Fruit fly (Drosophila melanogaster): ENCODE measurements around the gene CG11262.

Gene CG11262

DNA sequence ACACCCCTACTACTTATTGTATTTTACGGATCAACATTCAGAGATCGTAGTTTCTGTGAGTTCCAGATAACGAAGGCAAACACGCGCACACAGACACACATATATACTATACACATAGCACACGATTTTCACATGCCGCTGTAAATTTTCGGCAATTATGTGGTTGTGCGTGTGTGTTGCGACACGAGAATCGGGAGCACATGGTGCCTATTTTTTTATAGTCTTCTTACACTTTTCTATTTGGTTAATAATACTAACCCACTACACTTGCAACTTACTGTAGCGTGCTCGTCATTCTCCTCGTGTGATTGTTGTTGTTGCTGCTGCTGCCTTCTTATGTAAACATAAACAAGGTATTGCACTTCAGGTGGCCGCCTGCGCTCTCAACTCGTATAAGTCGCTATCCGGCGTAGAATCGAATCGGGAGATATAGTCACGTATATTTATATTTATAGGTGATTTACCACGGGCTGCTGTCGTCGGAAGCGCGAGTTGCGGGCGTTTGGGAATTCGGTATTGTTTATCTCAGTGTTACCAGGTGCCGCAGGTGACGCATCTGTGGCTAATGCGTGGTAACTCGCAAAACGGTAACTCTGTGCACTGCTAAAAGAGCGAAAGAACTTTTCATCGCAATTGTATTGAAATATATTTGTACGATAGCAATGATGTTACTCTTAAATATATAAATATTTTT lies 27.4 kb downstream of the CG11262 start, which contains the start of gene Adk2 (continued):
- TF ChIP-seq CG7368 (GFP tag; optimal IDR thresholded peaks at IDR 0.05) (peak; percentile 12), spab (GFP tag; optimal IDR thresholded peaks at IDR 0.05) (no peak), CG10669 (GFP tag; optimal IDR thresholded peaks at IDR 0.05) (no peak), achi (GFP tag; optimal IDR thresholded peaks at IDR 0.05) (no peak), Lpt (GFP tag; optimal IDR thresholded peaks at IDR 0.05) (no peak), CG10631 (GFP tag; optimal IDR thresholded peaks at IDR 0.05) (no peak), pdm3 (GFP tag; optimal IDR thresholded peaks at IDR 0.05) (no peak)

- peak; percentile 47 for TF ChIP-seq eg (GFP tag; IDR thresholded peaks at IDR 0.05)
- TF ChIP-seq CG11762 (GFP tag; optimal IDR thresholded peaks at IDR 0.05; ENCODE audit: insufficient read depth) = peak; percentile 35
- peak; percentile 22 for TF ChIP-seq Ets96B (tag; optimal IDR thresholded peaks at IDR 0.05)
- 0 out of 2 replicates have a peak, but pooled peaks have one; percentile 6 for TF ChIP-seq CG11294 (GFP tag; IDR thresholded peaks at IDR 0.05)
- TF ChIP-seq Met (GFP tag; optimal IDR thresholded peaks at IDR 0.05) = peak; percentile 71
- no peak for TF ChIP-seq CG15336 (GFP tag; IDR thresholded peaks at IDR 0.05)
- TF ChIP-seq CG7368 (GFP tag; optimal IDR thresholded peaks at IDR 0.05) = peak; percentile 46
- peak; percentile 40 for TF ChIP-seq CG10669 (GFP tag; optimal IDR thresholded peaks at IDR 0.05)
- TF ChIP-seq CG8319 (GFP tag; optimal IDR thresholded peaks at IDR 0.05) = peak; percentile 44
- peak; percentile 63 for TF ChIP-seq CG9139 (GFP tag; optimal IDR thresholded peaks at IDR 0.05)
- peak; percentile 79 for TF ChIP-seq fd85E (GFP tag; optimal IDR thresholded peaks at IDR 0.05)
- TF ChIP-seq CG8119 (GFP tag; IDR thresholded peaks at IDR 0.05) = no peak; the same call in 2 of the 3 replicates
- TF ChIP-seq achi (GFP tag; optimal IDR thresholded peaks at IDR 0.05) = peak; percentile 94
- TF ChIP-seq fd59A (GFP tag; optimal IDR thresholded peaks at IDR 0.05) = peak; percentile 7
- TF ChIP-seq CG3919 (GFP tag; optimal IDR thresholded peaks at IDR 0.05) = peak; percentile 77
- peak; percentile 78 for TF ChIP-seq esn (GFP tag; optimal IDR thresholded peaks at IDR 0.05)
- TF ChIP-seq CG1621 (tag; optimal IDR thresholded peaks at IDR 0.05) = peak; percentile 51
- TF ChIP-seq Eip75B (GFP tag; optimal IDR thresholded peaks at IDR 0.05) = peak; percentile 27
- peak; percentile 54 for TF ChIP-seq Sox14 (GFP tag; optimal IDR thresholded peaks at IDR 0.05)
- TF ChIP-seq CG8632 (GFP tag; optimal IDR thresholded peaks at IDR 0.05) = peak; percentile 59
- peak; percentile 63 for TF ChIP-seq CG34406 (GFP tag; optimal IDR thresholded peaks at IDR 0.05)
- TF ChIP-seq pdm3 (GFP tag; optimal IDR thresholded peaks at IDR 0.05) = peak; percentile 63
- peak; percentile 0 for TF ChIP-seq CG6276 (GFP tag; optimal IDR thresholded peaks at IDR 0.05)
- no peak for TF ChIP-seq Hr38 (GFP tag; optimal IDR thresholded peaks at IDR 0.05)
- TF ChIP-seq Blimp-1 (GFP tag; optimal IDR thresholded peaks at IDR 0.05) = peak; percentile 40
- TF ChIP-seq topi (GFP tag; optimal IDR thresholded peaks at IDR 0.05) = peak; percentile 56
- peak; percentile 74 for TF ChIP-seq CG6163 (GFP tag; IDR thresholded peaks at IDR 0.05)
- peak; percentile 79 for TF ChIP-seq lz (GFP tag; optimal IDR thresholded peaks at IDR 0.05)
- peak; percentile 77 for TF ChIP-seq CG31627 (GFP tag; optimal IDR thresholded peaks at IDR 0.05)
- TF ChIP-seq Eip93F (GFP tag; optimal IDR thresholded peaks at IDR 0.05) = no peak
- TF ChIP-seq net (GFP tag; optimal IDR thresholded peaks at IDR 0.05) = peak; percentile 79
- peak; percentile 60 to 66 for TF ChIP-seq salr (GFP tag; optimal IDR thresholded peaks at IDR 0.05)
- TF ChIP-seq CG6808 (GFP tag; optimal IDR thresholded peaks at IDR 0.05) = peak; percentile 38
- TF ChIP-seq Sox102F (GFP tag; optimal IDR thresholded peaks at IDR 0.05) = peak; percentile 68
- peak; percentile 81 for TF ChIP-seq Eip78C (GFP tag)
- TF ChIP-seq acj6 (GFP tag; optimal IDR thresholded peaks at IDR 0.05) = peak; percentile 44
- peak; percentile 12 for TF ChIP-seq CG16779 (tag; optimal IDR thresholded peaks at IDR 0.05)
- no peak for TF ChIP-seq dsx (GFP tag; optimal IDR thresholded peaks at IDR 0.05; ENCODE audit: poor library complexity, severe bottlenecking)
- peak in 1 of 2 experiments; percentile 71 for TF ChIP-seq ss (GFP tag; optimal IDR thresholded peaks at IDR 0.05)
- peak; percentile 25 for TF ChIP-seq fkh (GFP tag; optimal IDR thresholded peaks at IDR 0.05)
- peak; percentile 77 for TF ChIP-seq cyc (GFP tag; optimal IDR thresholded peaks at IDR 0.05)
- peak; percentile 53 for TF ChIP-seq Hr4 (GFP tag; optimal IDR thresholded peaks at IDR 0.05)
- TF ChIP-seq Lpt (GFP tag; optimal IDR thresholded peaks at IDR 0.05) = no peak
- TF ChIP-seq Hr39 (GFP tag; optimal IDR thresholded peaks at IDR 0.05) = peak; percentile 75
Measured at dm6 chr3L:13022854-13023560, 28.1 kb downstream of the CG11262 start, which contains the start of gene RpS12. Gene RpS12 (plus strand): TSS chr3L:13023352.
